Worm (Caenorhabditis elegans) whole organism, late embryonic: ENCODE data around the gene idpb-3.
A peak's percentile ranks its signal among the peaks of the same experiment; 100 is the strongest.

Source experiments
- C08G9.2 ChIP-seq: sonication (generic microtip); optimal IDR thresholded peaks from 2 replicates; lab custom pipeline; 2016; ENCODE audit warnings: mild to moderate bottlenecking, missing genetic modification characterization, moderate library complexity, missing compliant biosample characterization
- C38D4.7 ChIP-seq: fragments of 200-800 bp; sonication (Bioruptor generic); optimal IDR thresholded peaks from 2 replicates; lab custom pipeline; 2018; ENCODE audit warnings: mild to moderate bottlenecking, missing genetic modification characterization, moderate library complexity, missing compliant biosample characterization
- F13H6.1 ChIP-seq: sonication (generic microtip); optimal IDR thresholded peaks from 2 replicates; lab custom pipeline; 2016; ENCODE audit warnings: missing genetic modification characterization, missing compliant biosample characterization
- ahr-1 ChIP-seq: sonication (generic microtip); optimal IDR thresholded peaks from 2 replicates; lab custom pipeline; 2016; ENCODE audit warnings: missing genetic modification characterization, missing compliant biosample characterization
- ceh-14 ChIP-seq: sonication (generic microtip); optimal IDR thresholded peaks from 2 replicates; lab custom pipeline; 2016; ENCODE audit warnings: missing genotype, missing genetic modification characterization, missing compliant biosample characterization
- ceh-18 ChIP-seq: sonication (generic microtip); optimal IDR thresholded peaks from 2 replicates; lab custom pipeline; 2016; ENCODE audit warnings: missing genetic modification characterization, missing compliant biosample characterization
- ceh-22 ChIP-seq: sonication (generic microtip); optimal IDR thresholded peaks from 2 replicates; lab custom pipeline; 2017; ENCODE audit warnings: missing biosample characterization, missing genetic modification characterization
- ceh-31 ChIP-seq: sonication (generic microtip); optimal IDR thresholded peaks from 2 replicates; lab custom pipeline; 2016; ENCODE audit warnings: missing genetic modification characterization, missing compliant biosample characterization
- ceh-45 ChIP-seq: fragments of 200-800 bp; sonication (Bioruptor generic); IDR thresholded peaks from 2 replicates; pipeline ENCODE4 v1.3.6; 2022; ENCODE audit warnings: missing genetic modification reagents, missing genetic modification characterization, missing compliant biosample characterization
- ceh-48 ChIP-seq: sonication (generic microtip); optimal IDR thresholded peaks from 2 replicates; lab custom pipeline; 2016; ENCODE audit warnings: missing genetic modification characterization, inconsistent platforms, missing compliant biosample characterization
- ceh-6 ChIP-seq: fragments of 200-800 bp; sonication (Bioruptor generic); optimal IDR thresholded peaks from 2 replicates; lab custom pipeline; 2018; ENCODE audit warnings: mild to moderate bottlenecking, missing genetic modification characterization, missing compliant biosample characterization
- che-1 ChIP-seq: sonication (generic microtip); optimal IDR thresholded peaks from 2 replicates; lab custom pipeline; 2016; ENCODE audit warnings: mild to moderate bottlenecking, missing genetic modification characterization, missing compliant biosample characterization
- dmd-4 ChIP-seq: sonication (generic microtip); optimal IDR thresholded peaks from 2 replicates; lab custom pipeline; 2016; ENCODE audit warnings: borderline replicate concordance, missing genetic modification characterization, missing compliant biosample characterization
- dve-1 ChIP-seq: sonication (generic microtip); optimal IDR thresholded peaks from 2 replicates; lab custom pipeline; 2017; ENCODE audit warnings: antibody characterized with exemption, mild to moderate bottlenecking, missing genetic modification characterization, missing compliant biosample characterization
- elt-2 ChIP-seq: sonication (generic microtip); optimal IDR thresholded peaks from 2 replicates; lab custom pipeline; 2016; ENCODE audit warnings: missing genetic modification reagents, missing genetic modification characterization, missing compliant biosample characterization
- ets-4 ChIP-seq: sonication (generic microtip); optimal IDR thresholded peaks from 2 replicates; lab custom pipeline; 2016; ENCODE audit warnings: missing genetic modification characterization, missing compliant biosample characterization
- eyg-1 ChIP-seq: sonication (generic microtip); optimal IDR thresholded peaks from 2 replicates; lab custom pipeline; 2016; ENCODE audit warnings: missing genotype, missing genetic modification characterization, missing compliant biosample characterization
- fax-1 ChIP-seq: sonication (generic microtip); optimal IDR thresholded peaks from 2 replicates; lab custom pipeline; 2016; ENCODE audit warnings: missing genotype, missing genetic modification characterization, missing compliant biosample characterization
- fkh-6 ChIP-seq: sonication (generic microtip); optimal IDR thresholded peaks from 2 replicates; lab custom pipeline; 2016; ENCODE audit warnings: missing genetic modification characterization, missing compliant biosample characterization
- hlh-13 ChIP-seq: fragments of 200-800 bp; sonication (Bioruptor generic); optimal IDR thresholded peaks from 2 replicates; lab custom pipeline; 2018; ENCODE audit warnings: mild to moderate bottlenecking, missing genetic modification characterization, missing compliant biosample characterization
- hlh-15 ChIP-seq: sonication (generic microtip); optimal IDR thresholded peaks from 2 replicates; lab custom pipeline; 2016; ENCODE audit warnings: missing genetic modification characterization, missing compliant biosample characterization
- hlh-30 ChIP-seq: sonication (generic microtip); optimal IDR thresholded peaks from 2 replicates; lab custom pipeline; 2017; ENCODE audit warnings: antibody characterized with exemption, missing genetic modification characterization, missing compliant biosample characterization; ENCODE audit not compliant: insufficient read depth
- lim-6 ChIP-seq: sonication (generic microtip); optimal IDR thresholded peaks from 2 replicates; lab custom pipeline; 2016; ENCODE audit warnings: missing genetic modification characterization, missing compliant biosample characterization
- lin-11 ChIP-seq: fragments of 200-800 bp; sonication (Bioruptor generic); optimal IDR thresholded peaks from 2 replicates; lab custom pipeline; 2018; ENCODE audit warnings: mild to moderate bottlenecking, missing genetic modification characterization, missing compliant biosample characterization
- madf-2 ChIP-seq: sonication (generic microtip); optimal IDR thresholded peaks from 2 replicates; lab custom pipeline; 2017; ENCODE audit warnings: missing genetic modification characterization, missing compliant biosample characterization
- mec-3 ChIP-seq: sonication (generic microtip); optimal IDR thresholded peaks from 2 replicates; lab custom pipeline; 2016; ENCODE audit warnings: borderline replicate concordance, missing genetic modification characterization, missing compliant biosample characterization
- nfya-1 ChIP-seq: sonication (generic microtip); optimal IDR thresholded peaks from 2 replicates; lab custom pipeline; 2017; ENCODE audit warnings: missing genetic modification characterization, mild to moderate bottlenecking, missing compliant biosample characterization, antibody characterized with exemption, moderate library complexity
- nhr-11 ChIP-seq: fragments of 150-350 bp; optimal IDR thresholded peaks from 2 replicates; lab custom pipeline; 2014; ENCODE audit warnings: missing biosample characterization, missing genetic modification characterization
- nhr-232 ChIP-seq: sonication (generic microtip); optimal IDR thresholded peaks from 2 replicates; lab custom pipeline; 2016; ENCODE audit warnings: missing genetic modification characterization, missing compliant biosample characterization
- npax-4 ChIP-seq: sonication (generic microtip); optimal IDR thresholded peaks from 2 replicates; lab custom pipeline; 2016; ENCODE audit warnings: missing genetic modification characterization, missing compliant biosample characterization
- pag-3 ChIP-seq: sonication (generic microtip); optimal IDR thresholded peaks from 2 replicates; lab custom pipeline; 2016; ENCODE audit warnings: missing compliant biosample characterization, missing genetic modification characterization, borderline replicate concordance
- pax-1 ChIP-seq: fragments of 150-350 bp; optimal IDR thresholded peaks from 2 replicates; lab custom pipeline; 2014; ENCODE audit warnings: missing biosample characterization, missing genetic modification characterization
- pha-2 ChIP-seq: sonication (generic microtip); optimal IDR thresholded peaks from 2 replicates; lab custom pipeline; 2017; ENCODE audit warnings: mild to moderate bottlenecking, missing genetic modification characterization, missing compliant biosample characterization
- pha-4 ChIP-seq: fragments of 150-350 bp; optimal IDR thresholded peaks from 2 replicates; lab custom pipeline; 2018; ENCODE audit warnings: missing biosample characterization, missing genetic modification reagents, missing genetic modification characterization
- pqm-1 ChIP-seq: sonication (generic microtip); optimal IDR thresholded peaks from 2 replicates; lab custom pipeline; 2016; ENCODE audit warnings: missing genetic modification characterization, missing compliant biosample characterization
- ref-2 ChIP-seq: sonication (generic microtip); optimal IDR thresholded peaks from 2 replicates; lab custom pipeline; 2016; ENCODE audit warnings: missing genetic modification characterization, missing compliant biosample characterization
- sdc-2 ChIP-seq: sonication (generic microtip); optimal IDR thresholded peaks from 2 replicates; lab custom pipeline; 2016; ENCODE audit warnings: missing genotype, missing genetic modification characterization, missing compliant biosample characterization
- sox-2 ChIP-seq: fragments of 200-800 bp; sonication (Bioruptor generic); IDR thresholded peaks from 2 replicates; pipeline ENCODE4 v1.3.6; 2022; ENCODE audit warnings: missing genetic modification reagents, missing genetic modification characterization, missing compliant biosample characterization
- sox-4 ChIP-seq: sonication (generic microtip); optimal IDR thresholded peaks from 2 replicates; lab custom pipeline; 2017; ENCODE audit warnings: mild to moderate bottlenecking, missing genetic modification characterization, inconsistent platforms, missing compliant biosample characterization
- syd-9 ChIP-seq: sonication (generic microtip); optimal IDR thresholded peaks from 2 replicates; lab custom pipeline; 2016; ENCODE audit warnings: mild to moderate bottlenecking, missing genetic modification characterization, moderate library complexity, missing compliant biosample characterization
- tbx-2 ChIP-seq: sonication (generic microtip); optimal IDR thresholded peaks from 2 replicates; lab custom pipeline; 2016; ENCODE audit warnings: missing genetic modification characterization, missing compliant biosample characterization
- tbx-7 ChIP-seq: sonication (generic microtip); optimal IDR thresholded peaks from 2 replicates; lab custom pipeline; 2016; ENCODE audit warnings: missing genotype, missing genetic modification characterization, missing compliant biosample characterization
- ttx-3 ChIP-seq: sonication (generic microtip); optimal IDR thresholded peaks from 2 replicates; lab custom pipeline; 2016; ENCODE audit warnings: missing genetic modification reagents, missing genetic modification characterization, missing compliant biosample characterization
- unc-42 ChIP-seq: sonication (generic microtip); optimal IDR thresholded peaks from 2 replicates; lab custom pipeline; 2016; ENCODE audit warnings: missing genotype, missing genetic modification characterization, missing compliant biosample characterization
- unc-55 ChIP-seq: sonication (generic microtip); optimal IDR thresholded peaks from 2 replicates; lab custom pipeline; 2017; ENCODE audit warnings: missing biosample characterization, missing genetic modification reagents, missing genetic modification characterization
- unc-86 ChIP-seq: sonication (generic microtip); optimal IDR thresholded peaks from 2 replicates; lab custom pipeline; 2016; ENCODE audit warnings: missing genetic modification characterization, missing compliant biosample characterization

The idpb-3 gene

ce11 chrII:5069525-5069924 lies 32.1 kb downstream of the idpb-3 start, which contains the start of gene idpb-2:
TSS of gene idpb-2 (minus strand) at chrII:5069625.
- TF ChIP-seq pha-2 (tag; lab: Kevin White, UChicago) = no peak

- TF ChIP-seq che-1 = no peak
- TF ChIP-seq eyg-1 = no peak
- no peak for TF ChIP-seq hlh-15 (tag; lab: Kevin White, UChicago)
- TF ChIP-seq dve-1 = no peak
- TF ChIP-seq F13H6.1 (tag; lab: Kevin White, UChicago) = no peak
- no peak for TF ChIP-seq ceh-31
- TF ChIP-seq pqm-1 (tag; lab: Kevin White, UChicago) = no peak
- TF ChIP-seq nfya-1 (tag; lab: Kevin White, UChicago) = no peak
- TF ChIP-seq pha-2 (tag; lab: Kevin White, UChicago) = no peak
- no peak for TF ChIP-seq fkh-6
- no peak for TF ChIP-seq sox-4 (tag; lab: Kevin White, UChicago)
- TF ChIP-seq sox-2 (GFP tag; lab: Robert Waterston, UW) = no peak
- TF ChIP-seq ceh-45 (GFP tag; lab: Robert Waterston, UW) = no peak
Measured at ce11 chrII:5067927-5068326, 33.7 kb downstream of the idpb-3 start, which contains the start of gene C27A2.8. TSS of gene C27A2.8 (minus strand) at chrII:5068043.

- TF ChIP-seq unc-55 (no peak), mec-3 (no peak), ceh-48 (no peak), ttx-3 (no peak), ceh-22 (tag; lab: Kevin White, UChicago) (no peak), C08G9.2 (tag; lab: Kevin White, UChicago) (no peak), pqm-1 (tag; lab: Kevin White, UChicago) (no peak), pag-3 (tag; lab: Kevin White, UChicago) (no peak), madf-2 (tag; lab: Kevin White, UChicago) (no peak), ets-4 (tag; lab: Kevin White, UChicago) (no peak)
- TF ChIP-seq, all 69 proteins: peak for 0
Measured at ce11 chrII:5066967-5067366, 34.6 kb downstream of the idpb-3 start.

- TF ChIP-seq ceh-18 (tag; lab: Kevin White, UChicago) (no peak), sox-2 (GFP tag; lab: Robert Waterston, UW) (no peak), hlh-13 (no peak), ttx-3 (no peak), unc-55 (no peak), ceh-22 (tag; lab: Kevin White, UChicago) (no peak), sdc-2 (no peak), unc-42 (peak; percentile 56), fkh-6 (no peak), pax-1 (tag; lab: Kevin White, UChicago) (peak; percentile 16), fax-1 (tag; lab: Kevin White, UChicago) (peak; percentile 58), lin-11 (no peak), ceh-14 (tag; lab: Kevin White, UChicago) (peak; percentile 52), elt-2 (tag; lab: Kevin White, UChicago) (no peak), lim-6 (tag; lab: Kevin White, UChicago) (peak; percentile 25), dve-1 (no peak), dmd-4 (tag; lab: Kevin White, UChicago) (no peak), hlh-15 (tag; lab: Kevin White, UChicago) (no peak), pqm-1 (tag; lab: Kevin White, UChicago) (peak; percentile 23), nfya-1 (tag; lab: Kevin White, UChicago) (peak; percentile 38), ceh-6 (GFP tag; lab: Kevin White, UChicago) (no peak), nhr-232 (tag; lab: Kevin White, UChicago) (no peak), syd-9 (tag; lab: Kevin White, UChicago) (no peak), unc-86 (tag; lab: Kevin White, UChicago) (no peak), ref-2 (no peak), tbx-7 (tag; lab: Kevin White, UChicago) (peak; percentile 43), pha-4 (tag; lab: Kevin White, UChicago) (no peak), npax-4 (tag; lab: Kevin White, UChicago) (no peak), hlh-30 (tag; lab: Kevin White, UChicago) (no peak), nhr-11 (tag; lab: Kevin White, UChicago) (no peak), tbx-2 (tag; lab: Kevin White, UChicago) (peak; percentile 73), ets-4 (tag; lab: Kevin White, UChicago) (peak; percentile 57), ahr-1 (tag; lab: Kevin White, UChicago) (no peak), ceh-45 (GFP tag; lab: Robert Waterston, UW) (no peak), C38D4.7 (GFP tag; lab: Kevin White, UChicago) (no peak)
Measured at ce11 chrII:5061794-5062368, 39.7 kb downstream of the idpb-3 start, which contains the start of gene smc-5. TSS of gene smc-5 (plus strand) at chrII:5062125.
